Worm (Caenorhabditis elegans) whole organism, L4 larva: ENCODE measurements around the gene gad-1.

Source experiments
- ceh-62 ChIP-seq: sonication (generic microtip); optimal IDR thresholded peaks from 2 replicates; lab custom pipeline; 2017; ENCODE audit warnings: missing biosample characterization, missing genetic modification characterization
- nhr-42 ChIP-seq: fragments of 200-800 bp; sonication (Bioruptor generic); IDR thresholded peaks from 2 replicates; pipeline ENCODE4 v1.3.6; 2022; ENCODE audit warnings: missing genetic modification characterization, missing compliant biosample characterization

- TF ChIP-seq nhr-42 (no peak), ceh-62 (no peak)
Observed at ce11 chrV:6408733-6409227, 24.5 kb downstream of the gad-1 start, which contains the start of gene bcf-1.
